Fruit fly (Drosophila melanogaster): ENCODE measurements around the gene CG14569.

dm6 chr3L:21731104-21731600 is at the start of gene CG14569:
- TF ChIP-seq psq (optimal IDR thresholded peaks at IDR 0.05) (no peak), Sin3A (optimal IDR thresholded peaks at IDR 0.05) (no peak), Myc (optimal IDR thresholded peaks at IDR 0.05) (no peak)
